Worm (Caenorhabditis elegans) whole organism, L1 larva: Measurements from ENCODE around the gene spp-22.

Experiments
- C16A3.4 ChIP-seq: fragments of 150-350 bp; optimal IDR thresholded peaks from 2 replicates; lab custom pipeline; 2014; ENCODE audit warnings: missing biosample characterization, missing genetic modification characterization
- alr-1 ChIP-seq: fragments of 200-800 bp; sonication (Bioruptor generic); optimal IDR thresholded peaks from 2 replicates; lab custom pipeline; 2018; ENCODE audit warnings: borderline replicate concordance, mild to moderate bottlenecking, missing genetic modification characterization, missing compliant biosample characterization
- ama-1 ChIP-seq: fragments of 150-350 bp; optimal IDR thresholded peaks from 2 replicates; lab custom pipeline; 2014
- blmp-1 ChIP-seq: fragments of 150-350 bp; optimal IDR thresholded peaks from 2 replicates; lab custom pipeline; 2014; ENCODE audit warnings: missing biosample characterization, missing genetic modification characterization
- ceh-63 ChIP-seq: fragments of 200-800 bp; sonication (Bioruptor generic); optimal IDR thresholded peaks from 2 replicates; lab custom pipeline; 2018; ENCODE audit warnings: mild to moderate bottlenecking, missing genetic modification characterization, missing compliant biosample characterization
- ceh-8 ChIP-seq: fragments of 200-800 bp; sonication (Bioruptor generic); optimal IDR thresholded peaks from 2 replicates; lab custom pipeline; 2018; ENCODE audit warnings: mild to moderate bottlenecking, missing genetic modification characterization, moderate library complexity, missing compliant biosample characterization
- ceh-82 ChIP-seq, 3 experiments: fragments of 150-350 bp in 1 of 3; sonication (generic microtip) in 2 of 3; optimal IDR thresholded peaks; 2 replicates each; lab custom pipeline; 2014 to 2017; ENCODE audit warnings: missing biosample characterization in 3 of 3, missing genetic modification characterization in 3 of 3
- dsc-1 ChIP-seq: sonication (generic microtip); optimal IDR thresholded peaks from 2 replicates; lab custom pipeline; 2016; ENCODE audit warnings: mild to moderate bottlenecking, missing genetic modification characterization, missing compliant biosample characterization
- efl-3 ChIP-seq: fragments of 200-800 bp; sonication (Bioruptor generic); optimal IDR thresholded peaks from 2 replicates; lab custom pipeline; 2018; ENCODE audit warnings: mild to moderate bottlenecking, missing genetic modification characterization, missing compliant biosample characterization
- elt-2 ChIP-seq: sonication (generic microtip); optimal IDR thresholded peaks from 2 replicates; lab custom pipeline; 2016; ENCODE audit warnings: missing genetic modification characterization, mild to moderate bottlenecking, inconsistent platforms, missing compliant biosample characterization, missing genetic modification reagents
- ets-5 ChIP-seq: fragments of 200-800 bp; sonication (Bioruptor generic); IDR thresholded peaks from 2 replicates; pipeline ENCODE4 v1.3.6; 2022; ENCODE audit warnings: missing genetic modification characterization, missing compliant biosample characterization
- fkh-4 ChIP-seq: sonication (generic microtip); optimal IDR thresholded peaks from 2 replicates; lab custom pipeline; 2016; ENCODE audit warnings: missing compliant biosample characterization, missing genetic modification characterization, borderline replicate concordance
- fkh-8 ChIP-seq: sonication (generic microtip); optimal IDR thresholded peaks from 2 replicates; lab custom pipeline; 2016; ENCODE audit warnings: mild to moderate bottlenecking, missing genetic modification characterization, missing compliant biosample characterization
- grh-1 ChIP-seq: fragments of 200-800 bp; sonication (Bioruptor generic); IDR thresholded peaks from 2 replicates; pipeline ENCODE4 v1.3.6; 2022; ENCODE audit warnings: missing genetic modification reagents, missing genetic modification characterization, missing compliant biosample characterization
- irx-1 ChIP-seq: sonication (generic microtip); optimal IDR thresholded peaks from 2 replicates; lab custom pipeline; 2016; ENCODE audit warnings: missing genetic modification characterization, missing compliant biosample characterization
- isw-1 ChIP-seq: fragments of 200-800 bp; sonication (Bioruptor generic); IDR thresholded peaks from 2 replicates; pipeline ENCODE4 v1.3.6; 2022; ENCODE audit warnings: missing genetic modification characterization, missing compliant biosample characterization
- lin-13 ChIP-seq: fragments of 150-350 bp; optimal IDR thresholded peaks from 2 replicates; lab custom pipeline; 2014; ENCODE audit warnings: missing biosample characterization, missing genetic modification reagents, missing genetic modification characterization
- lin-14 ChIP-seq: fragments of 200-800 bp; sonication (Bioruptor generic); optimal IDR thresholded peaks from 2 replicates; lab custom pipeline; 2018; ENCODE audit warnings: mild to moderate bottlenecking, missing genetic modification characterization, moderate library complexity, missing compliant biosample characterization
- lin-15B ChIP-seq: fragments of 150-350 bp; sonication (generic microtip); optimal IDR thresholded peaks from 3 replicates; lab custom pipeline; 2014; ENCODE audit warnings: missing biosample characterization, missing genetic modification characterization
- lsy-2 ChIP-seq, 2 experiments: fragments of 150-350 bp; optimal IDR thresholded peaks; 2 replicates each; lab custom pipeline; 2014; ENCODE audit warnings: missing biosample characterization in 2 of 2, missing genetic modification characterization in 2 of 2
- mdl-1 ChIP-seq, 2 experiments: fragments of 150-350 bp; optimal IDR thresholded peaks; 2 replicates each; lab custom pipeline; 2014 to 2017; ENCODE audit warnings: missing biosample characterization in 2 of 2, missing genetic modification characterization in 2 of 2, inconsistent platforms in 1 of 2
- nhr-11 ChIP-seq: fragments of 150-350 bp; optimal IDR thresholded peaks from 2 replicates; lab custom pipeline; 2014; ENCODE audit warnings: missing biosample characterization, missing genetic modification characterization
- nhr-28 ChIP-seq: fragments of 150-350 bp; optimal IDR thresholded peaks from 2 replicates; lab custom pipeline; 2014; ENCODE audit warnings: missing biosample characterization, missing genetic modification characterization
- nhr-47 ChIP-seq: sonication (generic microtip); optimal IDR thresholded peaks from 2 replicates; lab custom pipeline; 2016; ENCODE audit warnings: mild to moderate bottlenecking, missing genetic modification characterization, moderate library complexity, missing compliant biosample characterization
- nhr-71 ChIP-seq: sonication (generic microtip); optimal IDR thresholded peaks from 2 replicates; lab custom pipeline; 2016; ENCODE audit warnings: mild to moderate bottlenecking, missing genetic modification characterization, moderate library complexity, missing compliant biosample characterization
- nhr-76 ChIP-seq: sonication (generic microtip); optimal IDR thresholded peaks from 2 replicates; lab custom pipeline; 2017; ENCODE audit warnings: missing biosample characterization, missing genetic modification characterization
- pag-3 ChIP-seq: sonication (generic microtip); optimal IDR thresholded peaks from 2 replicates; lab custom pipeline; 2017; ENCODE audit warnings: missing genetic modification characterization, mild to moderate bottlenecking, missing compliant biosample characterization, antibody characterized with exemption, borderline replicate concordance; ENCODE audit not compliant: insufficient read depth
- pqm-1 ChIP-seq: sonication (generic microtip); optimal IDR thresholded peaks from 3 replicates; lab custom pipeline; 2017; ENCODE audit warnings: missing biosample characterization, missing genetic modification characterization
- rnt-1 ChIP-seq: sonication (generic microtip); optimal IDR thresholded peaks from 2 replicates; lab custom pipeline; 2016; ENCODE audit warnings: mild to moderate bottlenecking, missing genetic modification characterization, moderate library complexity, missing compliant biosample characterization
- skn-1 ChIP-seq: fragments of 150-350 bp; optimal IDR thresholded peaks from 2 replicates; lab custom pipeline; 2014; ENCODE audit warnings: missing biosample characterization, missing genetic modification characterization
- snpc-4 ChIP-seq: fragments of 150-350 bp; optimal IDR thresholded peaks from 2 replicates; lab custom pipeline; 2014; ENCODE audit warnings: missing biosample characterization, missing genetic modification characterization
- tbx-2 ChIP-seq: sonication (generic microtip); optimal IDR thresholded peaks from 2 replicates; lab custom pipeline; 2016; ENCODE audit warnings: missing genetic modification characterization, missing compliant biosample characterization
- tlp-1 ChIP-seq: fragments of 150-350 bp; optimal IDR thresholded peaks from 2 replicates; lab custom pipeline; 2014; ENCODE audit warnings: missing biosample characterization, missing genetic modification characterization
- unc-130 ChIP-seq: fragments of 150-350 bp; optimal IDR thresholded peaks from 2 replicates; lab custom pipeline; 2017; ENCODE audit warnings: missing biosample characterization, missing genetic modification characterization, inconsistent platforms
- xbp-1 ChIP-seq: sonication (generic microtip); optimal IDR thresholded peaks from 2 replicates; lab custom pipeline; 2016; ENCODE audit warnings: missing genetic modification characterization, missing compliant biosample characterization

Gene spp-22

DNA sequence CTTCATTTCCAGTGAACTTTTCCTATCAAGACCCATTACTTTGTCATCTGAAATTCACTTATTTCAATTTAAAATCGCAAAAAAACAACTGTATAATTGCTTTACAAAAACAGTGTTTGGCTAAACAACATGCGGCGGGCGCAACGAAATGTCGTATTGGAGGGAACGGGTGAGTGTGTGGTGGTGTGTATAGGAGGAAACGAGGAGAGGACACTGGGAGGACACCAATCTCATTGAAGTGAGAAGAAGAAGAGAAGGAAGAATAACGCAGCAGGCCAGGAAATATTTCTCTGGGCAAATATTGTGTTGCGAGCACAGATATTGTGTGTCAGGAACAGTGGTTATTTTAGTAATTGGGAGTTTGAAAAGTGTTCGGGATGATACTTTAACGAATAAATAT is 43.1 kb downstream of the spp-22 start, which contains the start of gene F46H5.4 (continued):
- TF ChIP-seq isw-1 (GFP tag; lab: Robert Waterston, UW) (no peak), tbx-2 (tag; lab: Kevin White, UChicago) (no peak), C16A3.4 (tag; lab: Kevin White, UChicago) (peak; percentile 29), blmp-1 (tag; lab: Kevin White, UChicago) (peak; percentile 54), fkh-4 (tag; lab: Kevin White, UChicago) (no peak), rnt-1 (tag; lab: Kevin White, UChicago) (peak; percentile 39), mdl-1 (tag; optimal IDR thresholded peaks at IDR 0.05; lab: Kevin White, UChicago) (no peak), nhr-11 (tag; lab: Kevin White, UChicago) (no peak), lin-14 (GFP tag; lab: Kevin White, UChicago) (peak; percentile 74), skn-1 (tag; lab: Kevin White, UChicago) (no peak), ceh-63 (GFP tag; lab: Kevin White, UChicago) (no peak), fkh-8 (no peak), lin-13 (GFP tag; lab: Kevin White, UChicago) (no peak), xbp-1 (tag; lab: Kevin White, UChicago) (peak; percentile 26), elt-2 (tag; lab: Kevin White, UChicago) (no peak), pqm-1 (tag; lab: Kevin White, UChicago) (no peak)

DNA sequence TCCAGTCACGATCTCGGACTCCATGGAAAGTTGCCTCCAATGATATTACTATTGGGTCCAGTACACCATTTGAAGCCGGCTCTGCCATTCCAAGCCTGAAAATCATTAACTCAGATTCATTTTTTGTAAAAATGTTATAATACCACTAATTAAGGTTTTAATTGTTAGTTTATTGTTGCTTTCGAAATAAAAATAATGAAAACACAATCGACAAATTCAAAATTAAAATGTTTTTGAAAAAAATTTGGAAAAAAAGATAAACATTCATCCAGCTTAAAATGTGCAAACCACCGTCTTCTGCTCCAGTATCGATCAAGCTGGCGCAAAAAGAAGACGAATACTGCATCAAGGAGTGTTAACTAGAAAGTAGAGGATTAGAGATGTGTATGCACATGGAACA is 45.4 kb downstream of the spp-22 start, which contains the start of gene F46H5.5:
Gene F46H5.5, minus strand, starts transcription at position 101 of the 400 bp plus-strand sequence.
- TF ChIP-seq ceh-82 (tag; optimal IDR thresholded peaks at IDR 0.05; lab: Kevin White, UChicago) (no peak), lin-13 (GFP tag; lab: Kevin White, UChicago) (no peak), lsy-2 (tag; optimal IDR thresholded peaks at IDR 0.05; lab: Kevin White, UChicago) (peak in 1 of 2 experiments; percentile 21), isw-1 (GFP tag; lab: Robert Waterston, UW) (no peak), snpc-4 (tag; lab: Kevin White, UChicago) (no peak), fkh-8 (peak; percentile 21), lin-15B (tag; lab: Kevin White, UChicago) (no peak), pag-3 (no peak), irx-1 (no peak), dsc-1 (no peak), nhr-71 (tag; lab: Kevin White, UChicago) (peak; percentile 12), ets-5 (no peak), tlp-1 (tag; lab: Kevin White, UChicago) (no peak), ceh-63 (GFP tag; lab: Kevin White, UChicago) (no peak), ceh-8 (GFP tag; lab: Kevin White, UChicago) (no peak), alr-1 (tag; lab: Kevin White, UChicago) (no peak), grh-1 (GFP tag; lab: Robert Waterston, UW) (no peak), ama-1 (lab: Kevin White, UChicago) (no peak), mdl-1 (tag; optimal IDR thresholded peaks at IDR 0.05; lab: Kevin White, UChicago) (no peak), efl-3 (GFP tag; lab: Kevin White, UChicago) (no peak), lin-14 (GFP tag; lab: Kevin White, UChicago) (peak; percentile 20), unc-130 (no peak), nhr-28 (no peak)

DNA sequence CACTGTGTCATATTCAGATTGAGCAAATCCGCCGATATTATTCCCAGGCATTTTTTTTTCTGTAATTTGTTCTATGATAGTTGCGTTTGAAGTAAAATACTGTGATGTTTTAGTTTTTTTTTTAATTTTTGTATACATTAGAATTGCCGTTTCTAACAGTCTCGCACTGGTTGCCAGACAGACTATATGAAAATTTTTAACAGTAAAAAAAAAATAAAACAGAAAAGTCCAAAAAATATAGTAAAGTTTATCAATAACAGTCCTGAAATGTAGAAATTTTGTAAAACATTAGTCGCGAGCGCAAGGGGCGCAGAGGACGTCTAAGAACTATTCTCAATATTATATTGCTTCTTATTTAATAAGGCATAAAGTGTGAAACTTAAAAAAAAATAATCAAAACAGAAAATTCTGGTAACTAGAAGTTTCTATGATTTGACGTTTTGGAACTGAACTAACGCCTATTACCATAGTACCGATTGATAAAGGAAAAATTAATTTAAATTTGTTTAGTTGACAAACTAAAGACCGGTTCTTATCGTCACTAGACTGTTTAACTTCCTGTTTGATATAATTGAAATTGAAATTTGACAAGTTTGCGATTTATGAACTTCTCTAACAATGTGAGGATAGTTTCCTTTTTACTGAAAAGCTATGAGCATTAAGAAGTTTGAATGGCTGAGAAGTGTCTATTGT is 49.0 kb downstream of the spp-22 start, which contains the start of gene lact-1:
Gene lact-1, minus strand, starts transcription at position 51 of the 693 bp plus-strand sequence.
- TF ChIP-seq fkh-4 (tag; lab: Kevin White, UChicago), result no peak
- no peak for TF ChIP-seq nhr-47 (tag; lab: Kevin White, UChicago)
- no peak for TF ChIP-seq nhr-76
